Worm (Caenorhabditis elegans) whole organism, young adult: Measurements from ENCODE around the gene klo-2.

Experiments
- F23B12.7 ChIP-seq: sonication (generic microtip); optimal IDR thresholded peaks from 2 replicates; lab custom pipeline; 2017; ENCODE audit warnings: missing genetic modification characterization, mild to moderate bottlenecking, missing compliant biosample characterization, antibody characterized with exemption, moderate library complexity; ENCODE audit not compliant: insufficient read depth
- him-1 ChIP-seq: sonication (generic microtip); optimal IDR thresholded peaks from 2 replicates; lab custom pipeline; 2016; ENCODE audit warnings: missing genotype, missing genetic modification reagents, missing genetic modification characterization, missing compliant biosample characterization
- nhr-179 ChIP-seq: sonication (generic microtip); optimal IDR thresholded peaks from 2 replicates; lab custom pipeline; 2016; ENCODE audit warnings: mild to moderate bottlenecking, missing genetic modification characterization, missing compliant biosample characterization
- rpc-1 ChIP-seq, 2 experiments: fragments of 150-350 bp in 1 of 2; sonication (generic microtip) in 1 of 2; optimal IDR thresholded peaks; 2 replicates each; lab custom pipeline; 2014 to 2018; ENCODE audit warnings: missing biosample characterization in 1 of 2, missing genetic modification characterization in 1 of 2, missing genetic modification reagents in 1 of 2, missing genotype in 1 of 2
- snpc-4 ChIP-seq, 5 experiments: fragments of 150-350 bp in 1 of 5; sonication (generic microtip) in 4 of 5; optimal IDR thresholded peaks; 2 replicates each; lab custom pipeline; 2014 to 2018; ENCODE audit warnings: missing genetic modification characterization in 5 of 5, missing biosample characterization in 3 of 5, antibody characterized with exemption in 2 of 5, mild to moderate bottlenecking in 2 of 5, missing compliant biosample characterization in 2 of 5, missing genotype in 2 of 5, moderate library complexity in 2 of 5, missing genetic modification reagents in 1 of 5

- TF ChIP-seq nhr-179 (no peak), him-1 (tag; lab: Kevin White, UChicago) (no peak), snpc-4 (GFP tag; optimal IDR thresholded peaks at IDR 0.05; lab: Kevin White, UChicago) (no peak), snpc-4 (tag; optimal IDR thresholded peaks at IDR 0.05; lab: Kevin White, UChicago) (no peak), rpc-1 (optimal IDR thresholded peaks at IDR 0.05; lab: Kevin White, UChicago) (no peak), rpc-1 (tag; optimal IDR thresholded peaks at IDR 0.05; lab: Kevin White, UChicago) (no peak), F23B12.7 (tag; lab: Kevin White, UChicago) (no peak)
Measured at ce11 chrIII:2473554-2473953, 27.5 kb downstream of the klo-2 start, which contains the start of gene smg-6.
